Fruit fly (Drosophila melanogaster) whole organism, embryonic: ENCODE results near the gene TfAP-2.
A peak's percentile ranks its signal among the peaks of the same experiment; 100 is the strongest.

Experiments used
- Atf6 ChIP-seq: fragments of 200-800 bp; sonication (Bioruptor generic); IDR thresholded peaks from 2 replicates; pipeline ENCODE4 v1.3.6; 2022; ENCODE audit warnings: missing biosample characterization, missing genetic modification characterization
- BtbVII ChIP-seq: fragments of 200-800 bp; sonication (Bioruptor generic); optimal IDR thresholded peaks from 3 replicates; lab custom pipeline; 2017; ENCODE audit warnings: missing biosample characterization, mild to moderate bottlenecking, missing genetic modification characterization
- CG10565 ChIP-seq: fragments of 200-800 bp; sonication (Bioruptor generic); optimal IDR thresholded peaks from 3 replicates; lab custom pipeline; 2016; ENCODE audit warnings: missing biosample characterization, mild to moderate bottlenecking, missing genetic modification characterization
- CG10654 ChIP-seq: fragments of 200-800 bp; sonication (Bioruptor generic); optimal IDR thresholded peaks from 2 replicates; lab custom pipeline; 2016; ENCODE audit warnings: missing biosample characterization, missing genetic modification characterization
- CG10959 ChIP-seq: fragments of 200-800 bp; sonication (Bioruptor generic); IDR thresholded peaks from 2 replicates; pipeline ENCODE4 v1.3.6; 2022; ENCODE audit warnings: missing biosample characterization, missing genetic modification characterization
- CG11560 ChIP-seq: fragments of 200-800 bp; sonication (Bioruptor generic); IDR thresholded peaks from 3 replicates; pipeline ENCODE4 v1.3.6; 2022; ENCODE audit warnings: missing biosample characterization, missing genetic modification characterization
- CG12299 ChIP-seq: fragments of 200-800 bp; sonication (Bioruptor generic); optimal IDR thresholded peaks from 2 replicates; lab custom pipeline; 2018; ENCODE audit warnings: missing biosample characterization, mild to moderate bottlenecking, missing genetic modification characterization
- CG12769 ChIP-seq: fragments of 200-800 bp; sonication (Bioruptor generic); optimal IDR thresholded peaks from 2 replicates; lab custom pipeline; 2019; ENCODE audit warnings: missing biosample characterization, mild to moderate bottlenecking, missing genetic modification characterization, moderate library complexity
- CG13296 ChIP-seq: fragments of 200-800 bp; sonication (Bioruptor generic); optimal IDR thresholded peaks from 3 replicates; lab custom pipeline; 2018; ENCODE audit warnings: missing biosample characterization, mild to moderate bottlenecking, missing genetic modification characterization
- CG13624 ChIP-seq: fragments of 200-800 bp; sonication (Bioruptor generic); optimal IDR thresholded peaks from 2 replicates; lab custom pipeline; 2016; ENCODE audit warnings: missing biosample characterization, missing genetic modification characterization
- CG1602 ChIP-seq: fragments of 200-800 bp; sonication (Bioruptor generic); optimal IDR thresholded peaks from 3 replicates; lab custom pipeline; 2016; ENCODE audit warnings: missing biosample characterization, missing genetic modification characterization
- CG16815 ChIP-seq: fragments of 200-800 bp; sonication (Bioruptor generic); optimal IDR thresholded peaks from 3 replicates; lab custom pipeline; 2017; ENCODE audit warnings: missing biosample characterization, mild to moderate bottlenecking, missing genetic modification characterization
- CG1792 ChIP-seq: fragments of 200-800 bp; sonication (Bioruptor generic); optimal IDR thresholded peaks from 2 replicates; lab custom pipeline; 2016; ENCODE audit warnings: missing biosample characterization, missing genetic modification characterization
- CG2889 ChIP-seq: fragments of 200-800 bp; sonication (Bioruptor generic); IDR thresholded peaks from 3 replicates; pipeline ENCODE4 v1.3.6; 2022; ENCODE audit warnings: missing biosample characterization, missing genetic modification characterization
- CG31388 ChIP-seq: fragments of 200-800 bp; sonication (Bioruptor generic); optimal IDR thresholded peaks from 2 replicates; lab custom pipeline; 2016; ENCODE audit warnings: missing biosample characterization, missing genetic modification characterization
- CG33213 ChIP-seq: fragments of 200-800 bp; sonication (Bioruptor generic); optimal IDR thresholded peaks from 3 replicates; lab custom pipeline; 2016; ENCODE audit warnings: missing biosample characterization, missing genetic modification characterization
- CG34224 ChIP-seq: fragments of 200-800 bp; sonication (Bioruptor generic); IDR thresholded peaks from 3 replicates; pipeline ENCODE4 v1.3.6; 2022; ENCODE audit warnings: missing biosample characterization, missing genetic modification characterization; ENCODE audit not compliant: partially characterized antibody
- CG4404 ChIP-seq: fragments of 200-800 bp; sonication (Bioruptor generic); IDR thresholded peaks from 2 replicates; pipeline ENCODE4 v1.3.6; 2022; ENCODE audit warnings: missing biosample characterization, missing genetic modification characterization
- CG6175 ChIP-seq: fragments of 200-800 bp; sonication (Bioruptor generic); IDR thresholded peaks from 3 replicates; pipeline ENCODE4 v1.3.6; 2022; ENCODE audit warnings: missing biosample characterization, missing genetic modification characterization
- CG7271 ChIP-seq: fragments of 200-800 bp; sonication (Bioruptor generic); optimal IDR thresholded peaks from 2 replicates; lab custom pipeline; 2018; ENCODE audit warnings: missing biosample characterization, mild to moderate bottlenecking, missing genetic modification characterization, moderate library complexity
- CG7556 ChIP-seq: fragments of 200-800 bp; sonication (Bioruptor generic); optimal IDR thresholded peaks from 2 replicates; lab custom pipeline; 2017; ENCODE audit warnings: missing biosample characterization, mild to moderate bottlenecking, missing genetic modification characterization
- CG7928 ChIP-seq: fragments of 200-800 bp; sonication (Bioruptor generic); optimal IDR thresholded peaks from 2 replicates; lab custom pipeline; 2017; ENCODE audit warnings: missing biosample characterization, mild to moderate bottlenecking, missing genetic modification characterization
- CG7987 ChIP-seq: fragments of 200-800 bp; sonication (Bioruptor generic); optimal IDR thresholded peaks from 2 replicates; lab custom pipeline; 2018; ENCODE audit warnings: missing biosample characterization, mild to moderate bottlenecking, missing genetic modification characterization, moderate library complexity
- CG9215 ChIP-seq: fragments of 200-800 bp; sonication (Bioruptor generic); IDR thresholded peaks from 2 replicates; pipeline ENCODE4 v1.3.6; 2022; ENCODE audit warnings: missing biosample characterization, missing genetic modification characterization
- CG9727 ChIP-seq: fragments of 200-800 bp; sonication (Bioruptor generic); optimal IDR thresholded peaks from 3 replicates; lab custom pipeline; 2017; ENCODE audit warnings: missing biosample characterization, mild to moderate bottlenecking, missing genetic modification characterization
- D19A ChIP-seq: fragments of 200-800 bp; optimal IDR thresholded peaks from 3 replicates; lab custom pipeline; 2019; ENCODE audit warnings: missing biosample characterization, mild to moderate bottlenecking, missing genetic modification characterization, moderate library complexity
- Ets65A ChIP-seq: fragments of 200-800 bp; sonication (Bioruptor generic); peaks from one replicate; lab custom pipeline; 2016; ENCODE audit warnings: missing biosample characterization, missing genetic modification characterization
- Hmr ChIP-seq: fragments of 200-800 bp; sonication (Bioruptor generic); optimal IDR thresholded peaks from 3 replicates; lab custom pipeline; 2017; ENCODE audit warnings: mild to moderate bottlenecking, missing biosample characterization, missing genetic modification reagents, missing genetic modification characterization
- Kr ChIP-seq: fragments of 200-800 bp; sonication (Bioruptor generic); optimal IDR thresholded peaks from 2 replicates; lab custom pipeline; 2017; ENCODE audit warnings: missing biosample characterization, mild to moderate bottlenecking, missing genetic modification characterization
- Nf-YB ChIP-seq: fragments of 200-800 bp; sonication (Bioruptor generic); optimal IDR thresholded peaks from 3 replicates; lab custom pipeline; 2019; ENCODE audit warnings: missing biosample characterization, mild to moderate bottlenecking, missing genetic modification characterization, moderate library complexity
- Nf-YC ChIP-seq: fragments of 200-800 bp; optimal IDR thresholded peaks from 3 replicates; lab custom pipeline; 2019; ENCODE audit warnings: missing biosample characterization, mild to moderate bottlenecking, missing genetic modification characterization, moderate library complexity
- Opbp ChIP-seq: fragments of 200-800 bp; sonication (Bioruptor generic); IDR thresholded peaks from 3 replicates; pipeline ENCODE4 v1.3.6; 2022; ENCODE audit warnings: missing biosample characterization, missing genetic modification characterization; ENCODE audit not compliant: partially characterized antibody
- PHDP ChIP-seq: fragments of 200-800 bp; sonication (Bioruptor generic); optimal IDR thresholded peaks from 3 replicates; lab custom pipeline; 2018; ENCODE audit warnings: missing biosample characterization, mild to moderate bottlenecking, missing genetic modification characterization, moderate library complexity
- Sry-β ChIP-seq: fragments of 200-800 bp; sonication (Bioruptor generic); optimal IDR thresholded peaks from 2 replicates; lab custom pipeline; 2018; ENCODE audit warnings: missing biosample characterization, mild to moderate bottlenecking, missing genetic modification characterization, moderate library complexity
- cg ChIP-seq: fragments of 200-800 bp; sonication (Bioruptor generic); optimal IDR thresholded peaks from 3 replicates; lab custom pipeline; 2019; ENCODE audit warnings: missing biosample characterization, mild to moderate bottlenecking, missing genetic modification characterization, moderate library complexity
- dimm ChIP-seq: fragments of 200-800 bp; sonication (Bioruptor generic); IDR thresholded peaks from 2 replicates; pipeline ENCODE4 v1.3.6; 2022; ENCODE audit warnings: missing biosample characterization, missing genetic modification characterization
- dm ChIP-seq: fragments of 200-800 bp; sonication (Bioruptor generic); optimal IDR thresholded peaks from 3 replicates; lab custom pipeline; 2016; ENCODE audit warnings: missing biosample characterization, missing genetic modification characterization
- fd64A ChIP-seq: fragments of 200-800 bp; sonication (Bioruptor generic); optimal IDR thresholded peaks from 3 replicates; lab custom pipeline; 2018; ENCODE audit warnings: missing biosample characterization, mild to moderate bottlenecking, missing genetic modification characterization
- ftz-f1 ChIP-seq: fragments of 200-800 bp; sonication (Bioruptor generic); optimal IDR thresholded peaks from 2 replicates; lab custom pipeline; 2016; ENCODE audit warnings: missing biosample characterization, missing genetic modification characterization
- gt ChIP-seq: fragments of 200-800 bp; sonication (Bioruptor generic); IDR thresholded peaks from 2 replicates; pipeline ENCODE4 v1.3.6; 2022; ENCODE audit warnings: missing biosample characterization, missing genetic modification characterization
- jing ChIP-seq: fragments of 200-800 bp; sonication (Bioruptor generic); optimal IDR thresholded peaks from 2 replicates; lab custom pipeline; 2018; ENCODE audit warnings: missing biosample characterization, mild to moderate bottlenecking, missing genetic modification characterization
- lbe ChIP-seq: fragments of 200-800 bp; sonication (Bioruptor generic); optimal IDR thresholded peaks from 2 replicates; lab custom pipeline; 2016; ENCODE audit warnings: missing biosample characterization, mild to moderate bottlenecking, missing genetic modification characterization
- nerfin-1 ChIP-seq: fragments of 200-800 bp; sonication (Bioruptor generic); optimal IDR thresholded peaks from 3 replicates; lab custom pipeline; 2019; ENCODE audit warnings: missing biosample characterization, mild to moderate bottlenecking, missing genetic modification characterization, moderate library complexity
- otp ChIP-seq: fragments of 200-800 bp; sonication (Bioruptor generic); IDR thresholded peaks from 3 replicates; pipeline ENCODE4, ENCODE4 v1.3.6; 2022; ENCODE audit warnings: missing biosample characterization, missing genetic modification characterization
- pfk ChIP-seq: fragments of 200-800 bp; sonication (Bioruptor generic); optimal IDR thresholded peaks from 2 replicates; lab custom pipeline; 2018; ENCODE audit warnings: missing biosample characterization, mild to moderate bottlenecking, missing genetic modification characterization, moderate library complexity
- pros ChIP-seq: fragments of 200-800 bp; sonication (Bioruptor generic); optimal IDR thresholded peaks from 3 replicates; lab custom pipeline; 2019; ENCODE audit warnings: missing biosample characterization, mild to moderate bottlenecking, missing genetic modification characterization, moderate library complexity
- psq ChIP-seq: fragments of 200-800 bp; sonication (Bioruptor generic); optimal IDR thresholded peaks from 2 replicates; lab custom pipeline; 2017; ENCODE audit warnings: missing biosample characterization, missing genetic modification characterization
- ranshi ChIP-seq: fragments of 200-800 bp; sonication (Bioruptor generic); IDR thresholded peaks from 2 replicates; pipeline ENCODE4 v1.3.6; 2022; ENCODE audit warnings: missing biosample characterization, missing genetic modification characterization
- stc ChIP-seq: fragments of 200-800 bp; sonication (Bioruptor generic); IDR thresholded peaks from 2 replicates; pipeline ENCODE4 v1.3.6; 2022; ENCODE audit warnings: missing biosample characterization, missing genetic modification characterization
- toy ChIP-seq: fragments of 200-800 bp; sonication (Bioruptor generic); IDR thresholded peaks from 2 replicates; pipeline ENCODE4 v1.3.6; 2022; ENCODE audit warnings: missing biosample characterization, missing genetic modification characterization
- unc-4 ChIP-seq: fragments of 200-800 bp; sonication (Bioruptor generic); IDR thresholded peaks from 2 replicates; pipeline ENCODE4 v1.3.6; 2022; ENCODE audit warnings: missing biosample characterization, missing genetic modification characterization; ENCODE audit not compliant: partially characterized antibody

The TfAP-2 gene

DNA sequence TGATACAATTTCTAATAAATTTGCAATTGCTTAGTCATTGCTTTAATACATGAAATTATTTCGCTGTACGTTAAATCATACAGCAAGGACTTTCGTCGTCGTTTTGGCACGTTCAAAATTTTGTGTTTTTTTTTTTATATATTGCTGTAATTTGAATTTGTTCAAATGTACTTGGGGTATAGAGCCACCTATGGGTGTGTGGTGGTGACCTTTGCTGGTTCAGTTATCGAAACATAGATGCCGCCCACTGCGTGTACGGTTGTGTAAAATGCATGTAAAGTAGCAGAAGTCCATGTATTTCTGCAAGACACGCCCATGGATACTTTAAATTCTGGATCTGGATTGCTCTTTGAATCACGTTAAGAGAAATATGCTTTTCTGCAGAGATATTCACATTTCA lies 17.6 kb downstream of the TfAP-2 start (continued):
- no peak for TF ChIP-seq CG12769 (tag; lab: Kevin White, UChicago)
- TF ChIP-seq unc-4 (GFP tag; lab: Robert Waterston, UW) = no peak
- peak; percentile 44 for TF ChIP-seq CG1792 (GFP tag; lab: Kevin White, UChicago)
- TF ChIP-seq Sry-β (GFP tag; lab: Kevin White, UChicago) = no peak
- no peak for TF ChIP-seq D19A (tag; lab: Kevin White, UChicago)
- TF ChIP-seq CG34224 = no peak
- no peak for TF ChIP-seq CG7271
- no peak for TF ChIP-seq Atf6 (GFP tag; lab: Robert Waterston, UW)
- TF ChIP-seq Hmr (GFP tag; lab: Kevin White, UChicago) = peak; percentile 52
- TF ChIP-seq CG31388 (GFP tag; lab: Kevin White, UChicago) = peak; percentile 16
- TF ChIP-seq CG2889 (GFP tag; lab: Robert Waterston, UW) = 0 out of 3 replicates have a peak, but pooled peaks have one; percentile 12
- TF ChIP-seq PHDP (tag; lab: Kevin White, UChicago) = no peak
- TF ChIP-seq toy (GFP tag; lab: Robert Waterston, UW) = no peak
- no peak for TF ChIP-seq CG7987 (GFP tag; lab: Kevin White, UChicago)
- peak; percentile 13 for TF ChIP-seq jing
- peak; percentile 85 for TF ChIP-seq CG33213 (GFP tag; lab: Kevin White, UChicago)
- TF ChIP-seq CG4404 (GFP tag; lab: Robert Waterston, UW) = no peak
- TF ChIP-seq ftz-f1 (GFP tag; lab: Kevin White, UChicago) = peak; percentile 67
- no peak for TF ChIP-seq otp (GFP tag; lab: Robert Waterston, UW)
- no peak for TF ChIP-seq BtbVII (GFP tag; lab: Kevin White, UChicago)
- TF ChIP-seq Kr = no peak
- TF ChIP-seq CG12299 = no peak
- peak; percentile 69 for TF ChIP-seq ranshi (GFP tag; lab: Robert Waterston, UW)
- TF ChIP-seq cg (GFP tag; lab: Kevin White, UChicago) = no peak
- no peak for TF ChIP-seq CG10565 (GFP tag; lab: Kevin White, UChicago)
- peak; percentile 33 for TF ChIP-seq CG16815 (GFP tag; lab: Kevin White, UChicago)
- TF ChIP-seq Opbp = peak; percentile 57; the same call in 1 of the 3 replicates
- TF ChIP-seq CG9215 = peak; percentile 52; the same call in 1 of the 2 replicates
- TF ChIP-seq, all 482 proteins: peak for 232

DNA sequence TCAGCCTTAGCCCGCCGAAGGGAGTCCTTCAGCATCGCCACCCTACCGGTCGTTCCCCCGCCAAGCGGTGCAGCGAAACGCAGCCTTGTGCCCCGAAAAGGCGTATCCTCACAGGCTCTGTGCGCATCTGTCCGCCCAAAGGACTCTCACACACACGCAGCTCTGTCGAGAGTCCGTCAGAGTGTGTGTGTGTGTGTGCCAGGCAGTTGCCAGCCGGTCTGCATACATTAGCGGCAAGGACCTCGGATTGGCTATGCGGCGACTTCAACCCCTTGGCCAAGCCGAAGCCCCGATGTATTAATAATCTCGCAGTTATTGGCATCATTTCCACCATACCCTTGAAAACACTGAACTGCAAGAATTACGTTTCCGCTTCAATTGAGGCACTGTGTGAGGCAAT lies 23.9 kb downstream of the TfAP-2 start:
- no peak for TF ChIP-seq ranshi (GFP tag; lab: Robert Waterston, UW)
- no peak for TF ChIP-seq CG13624 (GFP tag; lab: Kevin White, UChicago)
- no peak for TF ChIP-seq gt
- TF ChIP-seq CG13296 (GFP tag; lab: Kevin White, UChicago) = no peak
- TF ChIP-seq cg (GFP tag; lab: Kevin White, UChicago) = peak; percentile 64
- no peak for TF ChIP-seq CG10654 (GFP tag; lab: Kevin White, UChicago)
- no peak for TF ChIP-seq ftz-f1 (GFP tag; lab: Kevin White, UChicago)
- no peak for TF ChIP-seq pfk
- no peak for TF ChIP-seq dimm
- 0 out of 3 replicates have a peak, but pooled peaks have one; percentile 27 for TF ChIP-seq CG6175 (GFP tag; lab: Robert Waterston, UW)
- 0 out of 3 replicates have a peak, but pooled peaks have one; percentile 37 for TF ChIP-seq CG11560 (tag; lab: Robert Waterston, UW)
- no peak for TF ChIP-seq CG10959
- no peak for TF ChIP-seq fd64A (GFP tag; lab: Kevin White, UChicago)
- no peak for TF ChIP-seq Opbp
- TF ChIP-seq Nf-YC (tag; lab: Kevin White, UChicago) = peak; percentile 91
- no peak for TF ChIP-seq dm (GFP tag; lab: Kevin White, UChicago)
- no peak for TF ChIP-seq CG7928 (GFP tag; lab: Kevin White, UChicago)
- no peak for TF ChIP-seq CG1602 (GFP tag; lab: Kevin White, UChicago)
- no peak for TF ChIP-seq CG7556 (GFP tag; lab: Kevin White, UChicago)
- peak; percentile 92 for TF ChIP-seq Nf-YB
- no peak for TF ChIP-seq CG9727 (GFP tag; lab: Kevin White, UChicago)
- peak; percentile 60 for TF ChIP-seq pros (GFP tag; lab: Kevin White, UChicago)
- TF ChIP-seq lbe (GFP tag; lab: Kevin White, UChicago) = no peak
- TF ChIP-seq nerfin-1 (tag; lab: Kevin White, UChicago) = peak; percentile 18
- no peak for TF ChIP-seq stc (GFP tag; lab: Robert Waterston, UW)
- peak; percentile 25 for TF ChIP-seq Ets65A
- no peak for TF ChIP-seq psq (GFP tag; lab: Kevin White, UChicago)
